Comparison of ENCODE assay signal across 2 fruit fly cellular contexts in the genomic region with DNA sequence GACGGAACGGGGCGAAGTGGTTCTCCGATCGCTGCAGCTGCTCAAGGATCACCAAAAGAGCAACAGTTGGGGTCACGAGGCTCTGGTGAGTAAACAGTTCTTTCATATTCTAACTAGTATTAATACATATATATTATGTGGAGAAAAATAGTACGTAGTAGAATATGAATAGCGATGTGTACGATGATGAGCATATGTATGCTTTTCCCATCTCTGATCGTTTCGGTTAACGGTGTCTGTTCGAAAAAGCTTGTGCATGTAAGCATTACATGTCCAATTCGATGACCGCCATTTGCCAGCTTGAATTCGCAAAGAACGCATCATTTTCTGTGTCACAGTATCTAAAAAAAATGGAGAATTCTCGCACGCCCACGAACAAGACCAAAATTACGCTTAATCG.
A peak's percentile ranks its signal among the peaks of the same experiment; 100 is the strongest.
TF ChIP-seq lines count a peak whose summit lies in the region.

A gene (minus strand): TSS at position 101 of the 400 bp plus-strand sequence.
A gene (plus strand): TSS at position 288 of the 400 bp plus-strand sequence.

- no peak for TF ChIP-seq CTCF in whole organism, embryonic (GFP tag; optimal IDR thresholded peaks at IDR 0.05; lab: Kevin White, UChicago)

TF ChIP-seq in whole organism, adult, 20 proteins besides CTCF, POLR2A, EP300 and RAD21:
- TF ChIP-seq CG33017 (tag; optimal IDR thresholded peaks at IDR 0.05; lab: Kevin White, UChicago), result no peak
- TF ChIP-seq ovo (GFP tag; optimal IDR thresholded peaks at IDR 0.05; lab: Kevin White, UChicago), result peak; percentile 41

TF ChIP-seq in whole organism, embryonic, 481 proteins besides CTCF, POLR2A, EP300 and RAD21:
- peak; percentile 30 for TF ChIP-seq Ets65A (GFP tag; lab: Kevin White, UChicago)
- TF ChIP-seq CG11456 (GFP tag; IDR thresholded peaks at IDR 0.05; lab: Robert Waterston, UW), result no peak
- TF ChIP-seq CoRest (tag; optimal IDR thresholded peaks at IDR 0.05; lab: Kevin White, UChicago), result no peak
